Fruit fly (Drosophila melanogaster) Kc167 (cell line): ENCODE measurements around the gene nAChRbeta3.

Experiments
- Sin3A ChIP-seq: fragments of >200 bp; optimal IDR thresholded peaks from 2 replicates; lab custom pipeline; 2018; ENCODE audit warnings: missing external identifiers
- insv ChIP-seq: fragments of >200 bp; optimal IDR thresholded peaks from 3 replicates; lab custom pipeline; 2018; ENCODE audit warnings: missing external identifiers
- psq ChIP-seq: fragments of >200 bp; optimal IDR thresholded peaks from 2 replicates; lab custom pipeline; 2017; ENCODE audit warnings: missing external identifiers

DNA sequence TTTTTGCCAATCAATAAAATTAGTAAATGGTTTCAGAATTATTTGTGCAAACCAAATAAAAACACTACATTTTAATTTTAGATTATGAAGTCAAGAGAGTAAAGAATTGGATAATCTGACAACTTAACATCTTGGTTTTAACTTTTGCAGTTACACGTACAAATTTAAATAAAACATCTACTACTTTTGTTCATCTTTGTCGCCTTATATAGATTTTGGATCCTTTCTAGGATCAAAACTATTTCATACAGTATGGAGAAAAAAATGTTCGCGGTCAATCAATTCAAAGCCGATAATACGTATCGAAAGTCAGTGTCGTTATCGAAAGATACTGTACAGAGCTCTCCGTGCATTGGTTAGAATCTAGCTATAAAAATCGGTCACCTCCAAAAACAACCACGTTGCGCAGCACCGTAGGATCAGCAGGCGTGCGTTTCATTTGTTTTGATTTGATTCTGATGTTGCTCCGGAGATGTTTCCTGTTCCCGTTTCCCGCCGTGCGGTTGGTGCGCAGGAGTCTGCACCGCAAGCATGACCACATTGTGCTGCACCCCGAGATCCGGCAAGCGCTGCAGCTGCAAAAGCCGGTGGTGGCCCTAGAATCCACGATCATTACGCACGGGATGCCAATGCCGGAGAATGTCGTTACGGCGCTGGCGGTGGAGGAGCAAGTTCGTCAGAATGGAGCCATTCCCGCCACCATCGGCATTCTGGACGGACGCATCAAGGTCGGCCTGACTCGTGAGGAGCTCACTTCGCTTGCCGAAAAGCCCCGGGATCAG lies 19.0 kb downstream of the nAChRbeta3 start, which contains the start of the genes uncNacbeta and CG2794:
- TF ChIP-seq psq (lab: Kevin White, UChicago): no peak
- TF ChIP-seq insv (lab: Kevin White, UChicago): no peak
- TF ChIP-seq Sin3A (lab: Kevin White, UChicago): no peak
